Worm (Caenorhabditis elegans): Measurements from ENCODE around the gene try-4.

Gene try-4

ce11 chrV:20891871-20892270 lies 30.9 kb upstream of the try-4 start:
- no peak for TF ChIP-seq cnd-1 (tag; optimal IDR thresholded peaks at IDR 0.05)
- no peak for TF ChIP-seq pha-4 (tag; optimal IDR thresholded peaks at IDR 0.05)
- TF ChIP-seq ceh-39 (tag; optimal IDR thresholded peaks at IDR 0.05): no peak
- no peak for TF ChIP-seq bed-3 (GFP tag; optimal IDR thresholded peaks at IDR 0.05)
- TF ChIP-seq elt-1 (tag; optimal IDR thresholded peaks at IDR 0.05; ENCODE audit: borderline replicate concordance, insufficient read depth): no peak
- no peak for TF ChIP-seq lsy-2 (tag; optimal IDR thresholded peaks at IDR 0.05)
- no peak for TF ChIP-seq unc-120 (tag; optimal IDR thresholded peaks at IDR 0.05; ENCODE audit: poor library complexity, severe bottlenecking)
- TF ChIP-seq hlh-1 (tag; optimal IDR thresholded peaks at IDR 0.05): no peak
- no peak for TF ChIP-seq ham-2 (GFP tag; optimal IDR thresholded peaks at IDR 0.05)
- TF ChIP-seq lin-32 (GFP tag; optimal IDR thresholded peaks at IDR 0.05): no peak
- TF ChIP-seq nhr-237 (tag; optimal IDR thresholded peaks at IDR 0.05): no peak
- TF ChIP-seq M03D4.4 (tag; optimal IDR thresholded peaks at IDR 0.05): no peak

- TF ChIP-seq mep-1 (tag; optimal IDR thresholded peaks at IDR 0.05) (peak; percentile 6), unc-120 (tag; optimal IDR thresholded peaks at IDR 0.05; ENCODE audit: poor library complexity, severe bottlenecking) (peak; percentile 8), hlh-1 (tag; optimal IDR thresholded peaks at IDR 0.05) (no peak), ces-1 (GFP tag; optimal IDR thresholded peaks at IDR 0.05) (peak; percentile 84), lin-32 (GFP tag; optimal IDR thresholded peaks at IDR 0.05) (no peak), cnd-1 (tag; optimal IDR thresholded peaks at IDR 0.05) (no peak), nhr-237 (tag; optimal IDR thresholded peaks at IDR 0.05) (no peak)
Measured at ce11 chrV:20879069-20879667, 18.2 kb upstream of the try-4 start, which contains the start of gene unc-80. Gene unc-80 (plus strand): TSS chrV:20879601.

- no peak for TF ChIP-seq nhr-237 (tag; optimal IDR thresholded peaks at IDR 0.05)
- no peak for TF ChIP-seq ces-1 (GFP tag; optimal IDR thresholded peaks at IDR 0.05)
- TF ChIP-seq mab-5 (tag; optimal IDR thresholded peaks at IDR 0.05): no peak
- no peak for TF ChIP-seq nhr-12 (tag; optimal IDR thresholded peaks at IDR 0.05)
- no peak for TF ChIP-seq sem-2 (GFP tag; optimal IDR thresholded peaks at IDR 0.05)
- TF ChIP-seq lin-13 (tag; optimal IDR thresholded peaks at IDR 0.05): no peak
- TF ChIP-seq sptf-1 (tag; optimal IDR thresholded peaks at IDR 0.05): no peak
- TF ChIP-seq nhr-76 (tag; optimal IDR thresholded peaks at IDR 0.05): no peak
- TF ChIP-seq mep-1 (tag; optimal IDR thresholded peaks at IDR 0.05): no peak
- no peak for TF ChIP-seq elt-1 (tag; optimal IDR thresholded peaks at IDR 0.05; ENCODE audit: borderline replicate concordance, insufficient read depth)
- no peak for TF ChIP-seq snpc-4 (tag; optimal IDR thresholded peaks at IDR 0.05)
- TF ChIP-seq mls-2 (tag; optimal IDR thresholded peaks at IDR 0.05): no peak
- no peak for TF ChIP-seq nhr-2 (tag; optimal IDR thresholded peaks at IDR 0.05)
- no peak for TF ChIP-seq drap-1 (GFP tag; optimal IDR thresholded peaks at IDR 0.05)
- no peak for TF ChIP-seq blmp-1 (tag; optimal IDR thresholded peaks at IDR 0.05)
- TF ChIP-seq zip-8 (tag; optimal IDR thresholded peaks at IDR 0.05): no peak
- TF ChIP-seq ceh-83 (GFP tag; optimal IDR thresholded peaks at IDR 0.05): no peak
- no peak for TF ChIP-seq hlh-1 (tag; optimal IDR thresholded peaks at IDR 0.05)
- no peak for TF ChIP-seq lsy-2 (tag; optimal IDR thresholded peaks at IDR 0.05)
- no peak for TF ChIP-seq ceh-39 (tag; optimal IDR thresholded peaks at IDR 0.05)
Measured at ce11 chrV:20875324-20875723, 14.4 kb upstream of the try-4 start.

ce11 chrV:20873144-20873543 lies 12.2 kb upstream of the try-4 start:
- TF ChIP-seq ces-1 (GFP tag; optimal IDR thresholded peaks at IDR 0.05) (peak; percentile 95), ztf-11 (tag; optimal IDR thresholded peaks at IDR 0.05) (no peak), nhr-2 (tag; optimal IDR thresholded peaks at IDR 0.05) (no peak), nhr-12 (tag; optimal IDR thresholded peaks at IDR 0.05) (no peak), elt-3 (tag; optimal IDR thresholded peaks at IDR 0.05) (no peak)

- TF ChIP-seq unc-62 (GFP tag; optimal IDR thresholded peaks at IDR 0.05) (no peak), snpc-4 (tag; optimal IDR thresholded peaks at IDR 0.05) (no peak), mep-1 (tag; optimal IDR thresholded peaks at IDR 0.05) (no peak), cnd-1 (tag; optimal IDR thresholded peaks at IDR 0.05) (no peak), nhr-2 (tag; optimal IDR thresholded peaks at IDR 0.05) (no peak), elt-3 (tag; optimal IDR thresholded peaks at IDR 0.05) (no peak), ceh-83 (GFP tag; optimal IDR thresholded peaks at IDR 0.05) (no peak), ces-1 (GFP tag; optimal IDR thresholded peaks at IDR 0.05) (no peak), lin-13 (tag; optimal IDR thresholded peaks at IDR 0.05) (no peak), M03D4.4 (tag; optimal IDR thresholded peaks at IDR 0.05) (no peak), bed-3 (GFP tag; optimal IDR thresholded peaks at IDR 0.05) (no peak), unc-39 (tag; optimal IDR thresholded peaks at IDR 0.05) (no peak), nhr-12 (tag; optimal IDR thresholded peaks at IDR 0.05) (no peak), lsy-2 (tag; optimal IDR thresholded peaks at IDR 0.05) (no peak), nhr-76 (tag; optimal IDR thresholded peaks at IDR 0.05) (no peak), ztf-11 (tag; optimal IDR thresholded peaks at IDR 0.05) (no peak)
Measured at ce11 chrV:20871194-20871593, 10.2 kb upstream of the try-4 start.
